Fruit fly (Drosophila melanogaster) whole organism, adult: ENCODE measurements around the gene CG8112.

Experiments used
- CG7101 ChIP-seq: fragments of 200-800 bp; sonication (Bioruptor generic); optimal IDR thresholded peaks from 2 replicates; lab custom pipeline; 2018; ENCODE audit warnings: missing biosample characterization, mild to moderate bottlenecking, missing genetic modification characterization, moderate library complexity
- Mnt ChIP-seq: fragments of 200-800 bp; sonication (Bioruptor generic); optimal IDR thresholded peaks from 2 replicates; lab custom pipeline; 2016; ENCODE audit warnings: missing biosample characterization, mild to moderate bottlenecking, missing genetic modification characterization
- bab1 ChIP-seq: fragments of 200-800 bp; sonication (Bioruptor generic); optimal IDR thresholded peaks from 3 replicates; lab custom pipeline; 2019; ENCODE audit warnings: missing biosample characterization, mild to moderate bottlenecking, missing genetic modification characterization, moderate library complexity
- cic ChIP-seq: fragments of 200-800 bp; sonication (Bioruptor generic); optimal IDR thresholded peaks from 2 replicates; lab custom pipeline; 2017; ENCODE audit warnings: missing biosample characterization, mild to moderate bottlenecking, missing genetic modification characterization, moderate library complexity
- toe ChIP-seq: fragments of 200-800 bp; sonication (Bioruptor generic); optimal IDR thresholded peaks from 2 replicates; lab custom pipeline; 2016; ENCODE audit warnings: missing biosample characterization, missing genetic modification characterization

DNA sequence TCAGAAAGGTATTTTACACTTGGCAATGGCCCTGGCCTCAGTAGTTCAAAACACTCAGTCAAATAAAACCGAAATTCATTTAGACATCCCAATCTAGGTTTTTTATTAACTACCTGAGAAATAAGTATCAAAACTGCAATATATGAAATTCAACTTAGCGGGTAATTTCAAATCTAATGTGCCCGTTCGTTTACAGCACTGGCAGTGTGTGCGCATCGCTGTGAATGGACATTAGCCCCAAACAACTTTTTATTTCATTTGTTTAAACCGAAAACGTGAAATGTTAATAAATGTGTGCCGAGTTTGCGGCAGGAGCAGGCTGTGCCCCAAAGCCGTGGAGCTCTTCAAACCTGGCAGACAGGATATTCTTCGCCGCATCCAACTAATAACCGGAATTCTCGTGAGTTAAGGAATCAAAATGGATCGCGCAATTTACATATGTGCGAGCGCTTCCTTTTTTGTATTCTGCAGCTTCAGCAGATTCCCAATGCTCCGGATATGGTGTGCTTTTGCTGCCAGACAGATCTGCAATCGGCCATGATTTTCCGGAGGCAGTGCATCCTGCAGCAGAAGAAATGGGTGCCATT lies 10.3 kb downstream of the CG8112 start, which contains the start of gene nom:
- no peak for TF ChIP-seq bab1 (GFP tag; lab: Kevin White, UChicago)
- TF ChIP-seq toe (GFP tag; lab: Kevin White, UChicago) = no peak
- no peak for TF ChIP-seq CG7101 (tag; lab: Kevin White, UChicago)
- no peak for TF ChIP-seq Mnt (GFP tag; lab: Kevin White, UChicago)
- no peak for TF ChIP-seq cic (GFP tag; lab: Kevin White, UChicago)
